Worm (Caenorhabditis elegans) whole organism, late embryonic: ENCODE measurements around the gene sdz-7.

ENCODE experiments used
- C08G9.2 ChIP-seq: sonication (generic microtip); optimal IDR thresholded peaks from 2 replicates; lab custom pipeline; 2016; ENCODE audit warnings: mild to moderate bottlenecking, missing genetic modification characterization, moderate library complexity, missing compliant biosample characterization
- C38D4.7 ChIP-seq: fragments of 200-800 bp; sonication (Bioruptor generic); optimal IDR thresholded peaks from 2 replicates; lab custom pipeline; 2018; ENCODE audit warnings: mild to moderate bottlenecking, missing genetic modification characterization, moderate library complexity, missing compliant biosample characterization
- F13H6.1 ChIP-seq: sonication (generic microtip); optimal IDR thresholded peaks from 2 replicates; lab custom pipeline; 2016; ENCODE audit warnings: missing genetic modification characterization, missing compliant biosample characterization
- K09A11.1 ChIP-seq: sonication (generic microtip); optimal IDR thresholded peaks from 2 replicates; lab custom pipeline; 2017; ENCODE audit warnings: antibody characterized with exemption, mild to moderate bottlenecking, missing genetic modification characterization, missing compliant biosample characterization; ENCODE audit not compliant: insufficient read depth
- Y22D7AL.16 ChIP-seq: sonication (generic microtip); optimal IDR thresholded peaks from 2 replicates; lab custom pipeline; 2016; ENCODE audit warnings: missing genetic modification characterization, missing compliant biosample characterization
- ceh-19 ChIP-seq: fragments of 200-800 bp; sonication (Bioruptor generic); optimal IDR thresholded peaks from 2 replicates; lab custom pipeline; 2018; ENCODE audit warnings: mild to moderate bottlenecking, missing genetic modification characterization, missing compliant biosample characterization
- ceh-30 ChIP-seq: fragments of 150-350 bp; optimal IDR thresholded peaks from 2 replicates; lab custom pipeline; 2014; ENCODE audit warnings: missing biosample characterization, missing genetic modification characterization
- ceh-45 ChIP-seq: fragments of 200-800 bp; sonication (Bioruptor generic); IDR thresholded peaks from 2 replicates; pipeline ENCODE4 v1.3.6; 2022; ENCODE audit warnings: missing genetic modification reagents, missing genetic modification characterization, missing compliant biosample characterization
- ceh-48 ChIP-seq: sonication (generic microtip); optimal IDR thresholded peaks from 2 replicates; lab custom pipeline; 2016; ENCODE audit warnings: missing genetic modification characterization, inconsistent platforms, missing compliant biosample characterization
- che-1 ChIP-seq: sonication (generic microtip); optimal IDR thresholded peaks from 2 replicates; lab custom pipeline; 2016; ENCODE audit warnings: mild to moderate bottlenecking, missing genetic modification characterization, missing compliant biosample characterization
- dmd-4 ChIP-seq: sonication (generic microtip); optimal IDR thresholded peaks from 2 replicates; lab custom pipeline; 2016; ENCODE audit warnings: borderline replicate concordance, missing genetic modification characterization, missing compliant biosample characterization
- dve-1 ChIP-seq: sonication (generic microtip); optimal IDR thresholded peaks from 2 replicates; lab custom pipeline; 2017; ENCODE audit warnings: antibody characterized with exemption, mild to moderate bottlenecking, missing genetic modification characterization, missing compliant biosample characterization
- elt-4 ChIP-seq: sonication (generic microtip); optimal IDR thresholded peaks from 2 replicates; lab custom pipeline; 2016; ENCODE audit warnings: missing genetic modification characterization, missing compliant biosample characterization
- ets-4 ChIP-seq: sonication (generic microtip); optimal IDR thresholded peaks from 2 replicates; lab custom pipeline; 2016; ENCODE audit warnings: missing genetic modification characterization, missing compliant biosample characterization
- eyg-1 ChIP-seq: sonication (generic microtip); optimal IDR thresholded peaks from 2 replicates; lab custom pipeline; 2016; ENCODE audit warnings: missing genotype, missing genetic modification characterization, missing compliant biosample characterization
- fax-1 ChIP-seq: sonication (generic microtip); optimal IDR thresholded peaks from 2 replicates; lab custom pipeline; 2016; ENCODE audit warnings: missing genotype, missing genetic modification characterization, missing compliant biosample characterization
- fkh-10 ChIP-seq: fragments of 150-350 bp; optimal IDR thresholded peaks from 2 replicates; lab custom pipeline; 2014; ENCODE audit warnings: missing biosample characterization, missing genetic modification reagents, missing genetic modification characterization
- fkh-6 ChIP-seq: sonication (generic microtip); optimal IDR thresholded peaks from 2 replicates; lab custom pipeline; 2016; ENCODE audit warnings: missing genetic modification characterization, missing compliant biosample characterization
- hlh-13 ChIP-seq: fragments of 200-800 bp; sonication (Bioruptor generic); optimal IDR thresholded peaks from 2 replicates; lab custom pipeline; 2018; ENCODE audit warnings: mild to moderate bottlenecking, missing genetic modification characterization, missing compliant biosample characterization
- hlh-15 ChIP-seq: sonication (generic microtip); optimal IDR thresholded peaks from 2 replicates; lab custom pipeline; 2016; ENCODE audit warnings: missing genetic modification characterization, missing compliant biosample characterization
- hlh-30 ChIP-seq: sonication (generic microtip); optimal IDR thresholded peaks from 2 replicates; lab custom pipeline; 2017; ENCODE audit warnings: antibody characterized with exemption, missing genetic modification characterization, missing compliant biosample characterization; ENCODE audit not compliant: insufficient read depth
- hlh-6 ChIP-seq: sonication (generic microtip); optimal IDR thresholded peaks from 2 replicates; lab custom pipeline; 2016; ENCODE audit warnings: missing genotype, missing genetic modification characterization, missing compliant biosample characterization
- lim-6 ChIP-seq: sonication (generic microtip); optimal IDR thresholded peaks from 2 replicates; lab custom pipeline; 2016; ENCODE audit warnings: missing genetic modification characterization, missing compliant biosample characterization
- madf-2 ChIP-seq: sonication (generic microtip); optimal IDR thresholded peaks from 2 replicates; lab custom pipeline; 2017; ENCODE audit warnings: missing genetic modification characterization, missing compliant biosample characterization
- nfya-1 ChIP-seq: sonication (generic microtip); optimal IDR thresholded peaks from 2 replicates; lab custom pipeline; 2017; ENCODE audit warnings: missing genetic modification characterization, mild to moderate bottlenecking, missing compliant biosample characterization, antibody characterized with exemption, moderate library complexity
- nhr-232 ChIP-seq: sonication (generic microtip); optimal IDR thresholded peaks from 2 replicates; lab custom pipeline; 2016; ENCODE audit warnings: missing genetic modification characterization, missing compliant biosample characterization
- odd-2 ChIP-seq: sonication (generic microtip); optimal IDR thresholded peaks from 2 replicates; lab custom pipeline; 2017; ENCODE audit warnings: antibody characterized with exemption, mild to moderate bottlenecking, missing genetic modification characterization, missing compliant biosample characterization
- pag-3 ChIP-seq: sonication (generic microtip); optimal IDR thresholded peaks from 2 replicates; lab custom pipeline; 2016; ENCODE audit warnings: missing compliant biosample characterization, missing genetic modification characterization, borderline replicate concordance
- pat-9 ChIP-seq: fragments of 200-800 bp; sonication (Bioruptor generic); optimal IDR thresholded peaks from 2 replicates; lab custom pipeline; 2018; ENCODE audit warnings: mild to moderate bottlenecking, missing genetic modification characterization, moderate library complexity, missing compliant biosample characterization
- pax-1 ChIP-seq: fragments of 150-350 bp; optimal IDR thresholded peaks from 2 replicates; lab custom pipeline; 2014; ENCODE audit warnings: missing biosample characterization, missing genetic modification characterization
- pha-2 ChIP-seq: sonication (generic microtip); optimal IDR thresholded peaks from 2 replicates; lab custom pipeline; 2017; ENCODE audit warnings: mild to moderate bottlenecking, missing genetic modification characterization, missing compliant biosample characterization
- pha-4 ChIP-seq: fragments of 150-350 bp; optimal IDR thresholded peaks from 2 replicates; lab custom pipeline; 2018; ENCODE audit warnings: missing biosample characterization, missing genetic modification reagents, missing genetic modification characterization
- pqm-1 ChIP-seq: sonication (generic microtip); optimal IDR thresholded peaks from 2 replicates; lab custom pipeline; 2016; ENCODE audit warnings: missing genetic modification characterization, missing compliant biosample characterization
- ref-2 ChIP-seq: sonication (generic microtip); optimal IDR thresholded peaks from 2 replicates; lab custom pipeline; 2016; ENCODE audit warnings: missing genetic modification characterization, missing compliant biosample characterization
- rnt-1 ChIP-seq: sonication (generic microtip); optimal IDR thresholded peaks from 2 replicates; lab custom pipeline; 2016; ENCODE audit warnings: missing genetic modification characterization, missing compliant biosample characterization
- sox-2 ChIP-seq: fragments of 200-800 bp; sonication (Bioruptor generic); IDR thresholded peaks from 2 replicates; pipeline ENCODE4 v1.3.6; 2022; ENCODE audit warnings: missing genetic modification reagents, missing genetic modification characterization, missing compliant biosample characterization
- sox-4 ChIP-seq: sonication (generic microtip); optimal IDR thresholded peaks from 2 replicates; lab custom pipeline; 2017; ENCODE audit warnings: mild to moderate bottlenecking, missing genetic modification characterization, inconsistent platforms, missing compliant biosample characterization
- tbx-2 ChIP-seq: sonication (generic microtip); optimal IDR thresholded peaks from 2 replicates; lab custom pipeline; 2016; ENCODE audit warnings: missing genetic modification characterization, missing compliant biosample characterization
- tbx-7 ChIP-seq: sonication (generic microtip); optimal IDR thresholded peaks from 2 replicates; lab custom pipeline; 2016; ENCODE audit warnings: missing genotype, missing genetic modification characterization, missing compliant biosample characterization
- ttx-3 ChIP-seq: sonication (generic microtip); optimal IDR thresholded peaks from 2 replicates; lab custom pipeline; 2016; ENCODE audit warnings: missing genetic modification reagents, missing genetic modification characterization, missing compliant biosample characterization
- unc-42 ChIP-seq: sonication (generic microtip); optimal IDR thresholded peaks from 2 replicates; lab custom pipeline; 2016; ENCODE audit warnings: missing genotype, missing genetic modification characterization, missing compliant biosample characterization
- unc-86 ChIP-seq: sonication (generic microtip); optimal IDR thresholded peaks from 2 replicates; lab custom pipeline; 2016; ENCODE audit warnings: missing genetic modification characterization, missing compliant biosample characterization

Gene sdz-7

ce11 chrII:3877127-3877526, 647 bp downstream of the sdz-7 start, which contains the start of gene nep-3:
TSS of gene nep-3 (minus strand) at chrII:3877227.
- TF ChIP-seq nhr-232 (tag; lab: Kevin White, UChicago): no peak
- no peak for TF ChIP-seq pag-3 (tag; lab: Kevin White, UChicago)
- no peak for TF ChIP-seq ref-2 (tag; lab: Kevin White, UChicago)
- no peak for TF ChIP-seq ceh-19 (GFP tag; lab: Kevin White, UChicago)
- no peak for TF ChIP-seq C08G9.2 (tag; lab: Kevin White, UChicago)
- TF ChIP-seq ttx-3 (tag; lab: Kevin White, UChicago): no peak
- TF ChIP-seq, all 69 proteins: peak for 0

ce11 chrII:3869601-3870000, 8.2 kb downstream of the sdz-7 start, which contains the start of gene oac-10:
TSS of gene oac-10 (plus strand) at chrII:3869901.
- TF ChIP-seq pqm-1: no peak
- no peak for TF ChIP-seq ets-4 (tag; lab: Kevin White, UChicago)
- TF ChIP-seq che-1 (tag; lab: Kevin White, UChicago): no peak
- no peak for TF ChIP-seq fax-1
- TF ChIP-seq ceh-19 (GFP tag; lab: Kevin White, UChicago): no peak
- TF ChIP-seq eyg-1: no peak
- no peak for TF ChIP-seq ceh-30 (tag; lab: Kevin White, UChicago)
- TF ChIP-seq ceh-48: no peak
- TF ChIP-seq Y22D7AL.16: no peak
- TF ChIP-seq lim-6 (tag; lab: Kevin White, UChicago): no peak
- no peak for TF ChIP-seq hlh-30
- TF ChIP-seq rnt-1 (tag; lab: Kevin White, UChicago): no peak
- no peak for TF ChIP-seq dve-1 (tag; lab: Kevin White, UChicago)
- no peak for TF ChIP-seq pax-1 (tag; lab: Kevin White, UChicago)

DNA sequence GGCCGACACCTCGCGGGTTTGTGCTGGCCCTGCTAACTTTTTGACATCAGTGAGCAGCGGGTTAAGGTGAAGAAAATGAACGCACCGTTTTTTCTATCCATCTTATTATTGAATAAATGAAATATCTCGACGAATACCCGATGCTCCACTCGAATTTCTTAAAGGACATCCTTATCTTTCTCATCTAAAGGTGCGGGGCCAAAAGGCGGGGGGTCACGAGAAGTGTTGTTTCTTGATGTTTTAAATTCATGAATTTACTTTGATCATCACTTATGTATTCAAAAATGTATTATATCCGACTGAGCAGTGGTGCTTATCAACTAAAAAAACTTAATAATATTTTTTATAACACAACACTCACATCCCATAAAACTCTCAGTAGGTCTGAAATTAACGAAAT, 13.1 kb downstream of the sdz-7 start, which contains the start of gene nhr-261:
Gene nhr-261 (minus strand): TSS at position 101 of the 400 bp plus-strand sequence.
- no peak for TF ChIP-seq sox-4
- no peak for TF ChIP-seq hlh-6 (tag; lab: Kevin White, UChicago)
- no peak for TF ChIP-seq Y22D7AL.16
- TF ChIP-seq tbx-2 (tag; lab: Kevin White, UChicago): no peak
- no peak for TF ChIP-seq dmd-4
- no peak for TF ChIP-seq elt-4
- no peak for TF ChIP-seq tbx-7
- no peak for TF ChIP-seq ceh-19 (GFP tag; lab: Kevin White, UChicago)

DNA sequence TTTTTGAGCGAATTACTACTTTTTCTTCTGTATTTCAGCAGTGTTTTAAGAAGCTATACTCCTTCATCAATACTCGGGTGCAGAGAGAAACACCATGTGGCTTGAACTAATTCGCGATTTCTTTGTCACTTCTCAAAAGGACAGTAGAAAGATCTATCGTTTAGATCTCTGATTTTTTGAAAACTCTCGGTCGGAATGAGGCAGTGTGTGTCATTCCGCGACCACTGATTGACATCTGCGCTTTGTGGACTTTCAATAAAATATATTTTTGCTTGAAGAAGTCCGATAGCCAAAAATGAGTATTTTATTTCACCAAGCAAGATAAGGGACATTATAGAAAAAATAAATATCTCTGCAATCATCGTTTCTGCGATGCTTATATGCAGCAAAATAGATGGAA, 15.7 kb downstream of the sdz-7 start:
- TF ChIP-seq unc-86 (tag; lab: Kevin White, UChicago) (no peak), dve-1 (tag; lab: Kevin White, UChicago) (no peak), pha-2 (tag; lab: Kevin White, UChicago) (no peak), pat-9 (tag; lab: Kevin White, UChicago) (no peak), C38D4.7 (no peak), tbx-7 (no peak), fkh-10 (GFP tag; lab: Kevin White, UChicago) (no peak), hlh-15 (tag; lab: Kevin White, UChicago) (no peak), odd-2 (tag; lab: Kevin White, UChicago) (no peak), madf-2 (tag; lab: Kevin White, UChicago) (no peak), ceh-45 (GFP tag; lab: Robert Waterston, UW) (no peak), F13H6.1 (tag; lab: Kevin White, UChicago) (no peak), hlh-13 (GFP tag; lab: Kevin White, UChicago) (no peak)

ce11 chrII:3860826-3861225, 16.9 kb downstream of the sdz-7 start, which contains the start of gene oac-11:
TSS of gene oac-11 (minus strand) at chrII:3860926.
- no peak for TF ChIP-seq pha-4 (tag; lab: Kevin White, UChicago)
- TF ChIP-seq fkh-10 (GFP tag; lab: Kevin White, UChicago): no peak
- TF ChIP-seq ceh-30 (tag; lab: Kevin White, UChicago): no peak
- TF ChIP-seq ref-2 (tag; lab: Kevin White, UChicago): no peak
- no peak for TF ChIP-seq unc-42 (tag; lab: Kevin White, UChicago)
- TF ChIP-seq sox-2 (GFP tag; lab: Robert Waterston, UW): no peak
- TF ChIP-seq ceh-19 (GFP tag; lab: Kevin White, UChicago): no peak
- TF ChIP-seq nhr-232 (tag; lab: Kevin White, UChicago): no peak
- TF ChIP-seq nfya-1 (tag; lab: Kevin White, UChicago): no peak
- TF ChIP-seq fkh-6 (tag; lab: Kevin White, UChicago): no peak
- no peak for TF ChIP-seq pqm-1
- no peak for TF ChIP-seq K09A11.1 (tag; lab: Kevin White, UChicago)
- TF ChIP-seq pax-1 (tag; lab: Kevin White, UChicago): no peak
- no peak for TF ChIP-seq che-1 (tag; lab: Kevin White, UChicago)
